Worm (Caenorhabditis elegans) whole organism, L4 larva: ENCODE results near the gene mct-6.

Source experiments
- F10B5.3 ChIP-seq: sonication (generic microtip); optimal IDR thresholded peaks from 2 replicates; lab custom pipeline; 2016; ENCODE audit warnings: mild to moderate bottlenecking, missing genetic modification characterization, missing compliant biosample characterization
- dve-1 ChIP-seq: sonication (generic microtip); optimal IDR thresholded peaks from 2 replicates; lab custom pipeline; 2017; ENCODE audit warnings: antibody characterized with exemption, mild to moderate bottlenecking, missing genetic modification characterization, missing compliant biosample characterization; ENCODE audit not compliant: insufficient read depth
- nhr-28 ChIP-seq: fragments of 150-350 bp; optimal IDR thresholded peaks from 2 replicates; lab custom pipeline; 2014; ENCODE audit warnings: missing biosample characterization, missing genetic modification characterization
- unc-130 ChIP-seq: sonication (generic microtip); optimal IDR thresholded peaks from 2 replicates; lab custom pipeline; 2016; ENCODE audit warnings: missing genetic modification reagents, missing genetic modification characterization, missing compliant biosample characterization

- no peak for TF ChIP-seq F10B5.3 (tag; lab: Kevin White, UChicago)
- no peak for TF ChIP-seq unc-130 (GFP tag; lab: Kevin White, UChicago)
- TF ChIP-seq dve-1 (tag; lab: Kevin White, UChicago) = no peak
- TF ChIP-seq nhr-28 = no peak
Measured at ce11 chrX:16807015-16807414, 36.7 kb upstream of the mct-6 start, which contains the start of gene mec-4.
